Fruit fly (Drosophila melanogaster): ENCODE results near the gene spg.
A peak's percentile ranks its signal among the peaks of the same experiment; 100 is the strongest.

The spg gene

DNA sequence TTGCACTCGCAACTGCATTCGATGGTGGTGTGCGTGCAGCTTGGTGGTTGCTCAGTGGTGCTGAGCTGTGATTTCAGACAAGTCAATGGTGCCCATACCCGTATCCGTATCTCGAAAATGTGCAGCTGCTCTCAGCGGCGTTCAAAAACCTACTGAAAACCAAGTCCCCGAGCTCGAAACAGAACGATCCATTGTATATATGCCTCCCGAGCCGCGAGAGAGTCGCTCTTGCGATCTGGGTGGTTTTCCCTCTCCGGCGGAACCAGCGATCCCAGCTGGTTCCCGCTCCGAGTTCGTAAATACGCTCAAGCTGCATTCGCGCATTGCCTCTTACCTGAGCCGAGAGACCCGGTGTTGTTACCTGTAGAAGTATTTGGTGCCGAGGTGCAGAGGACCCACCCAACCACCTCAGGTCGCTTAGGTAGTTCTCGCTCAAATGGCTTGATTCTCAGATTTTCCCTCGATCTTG, 14.0 kb downstream of the spg start, which contains the start of gene Inx3:
Gene Inx3 (minus strand): TSS at position 440 of the 469 bp plus-strand sequence.
- TF ChIP-seq CTCF (optimal IDR thresholded peaks at IDR 0.05) = no peak
- TF ChIP-seq CG8478 (optimal IDR thresholded peaks at IDR 0.05) = no peak

DNA sequence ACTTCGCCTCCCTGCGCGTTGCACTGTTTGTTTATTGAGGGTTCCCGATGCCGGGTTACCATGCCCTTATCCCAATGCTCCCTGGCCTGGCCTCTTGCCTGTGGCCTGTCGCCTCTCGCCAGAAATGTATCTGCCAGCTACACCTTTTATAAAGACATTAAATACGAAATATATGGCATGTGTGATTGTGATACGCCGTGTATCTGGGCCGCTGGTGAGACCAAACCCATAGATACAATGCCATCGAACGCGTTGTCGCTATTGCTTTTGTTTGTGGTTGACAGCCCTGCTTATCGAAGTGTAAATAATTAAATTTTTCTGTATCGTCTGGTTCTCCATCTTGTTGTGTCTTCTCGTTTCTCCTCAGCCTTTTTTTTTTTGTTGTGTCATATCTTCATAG, 15.5 kb downstream of the spg start:
- no peak for TF ChIP-seq CG8478 (optimal IDR thresholded peaks at IDR 0.05)
- no peak for TF ChIP-seq CTCF (optimal IDR thresholded peaks at IDR 0.05)

- TF ChIP-seq CG8478 (optimal IDR thresholded peaks at IDR 0.05) (no peak), CTCF (optimal IDR thresholded peaks at IDR 0.05) (no peak)
Observed at dm6 chr3R:28861309-28862157, 16.5 kb downstream of the spg start.

DNA sequence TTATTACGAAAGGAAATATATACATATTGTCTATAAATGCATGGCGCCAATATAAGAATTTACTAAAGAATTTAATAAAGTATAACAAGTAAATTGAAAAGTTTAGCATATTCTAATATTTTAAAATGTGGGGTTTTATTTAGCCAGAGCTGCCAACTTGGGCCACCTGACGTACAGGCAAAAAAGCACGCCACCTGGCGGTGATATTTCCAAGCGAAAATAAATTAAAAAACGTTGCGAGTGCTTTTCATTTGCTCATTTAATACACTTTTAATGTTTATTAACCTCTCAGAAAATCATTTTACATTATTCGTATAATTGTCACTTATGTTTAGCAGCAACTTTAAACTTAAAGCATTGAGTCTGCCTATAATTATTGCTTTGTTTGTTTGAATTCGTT, 25.3 kb downstream of the spg start:
- TF ChIP-seq CG8478 (optimal IDR thresholded peaks at IDR 0.05) (no peak), CTCF (optimal IDR thresholded peaks at IDR 0.05) (peak; percentile 66 to 86)

dm6 chr3R:28872605-28873004, 27.5 kb downstream of the spg start, which contains the start of gene Nepl17:
Gene Nepl17 (plus strand): TSS chr3R:28872905.
- TF ChIP-seq CTCF (optimal IDR thresholded peaks at IDR 0.05) = no peak
- TF ChIP-seq CG8478 (optimal IDR thresholded peaks at IDR 0.05) = no peak

DNA sequence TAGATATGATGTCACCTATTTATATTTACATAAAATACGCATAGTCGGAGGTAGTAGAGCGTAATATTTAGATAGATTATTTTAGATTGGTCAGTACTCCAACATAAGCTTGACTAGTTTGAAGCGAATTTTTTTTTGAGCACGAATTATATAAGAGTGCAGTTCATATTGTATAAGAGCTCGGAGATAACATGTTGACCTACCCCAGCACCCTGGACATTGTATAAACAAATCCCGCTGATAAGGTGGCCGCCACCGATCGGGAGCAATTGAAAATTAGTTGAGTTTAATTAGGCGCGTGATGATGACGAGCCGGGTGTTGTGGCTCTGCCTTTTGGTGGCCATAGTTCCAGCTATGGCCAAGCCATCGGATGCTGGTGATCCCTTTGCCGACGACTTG, 30.3 kb downstream of the spg start, which contains the start of gene Nepl18:
Gene Nepl18 (plus strand): TSS at position 277 of the 400 bp plus-strand sequence.
- TF ChIP-seq CTCF (optimal IDR thresholded peaks at IDR 0.05) = no peak
- TF ChIP-seq CG8478 (optimal IDR thresholded peaks at IDR 0.05) = no peak

DNA sequence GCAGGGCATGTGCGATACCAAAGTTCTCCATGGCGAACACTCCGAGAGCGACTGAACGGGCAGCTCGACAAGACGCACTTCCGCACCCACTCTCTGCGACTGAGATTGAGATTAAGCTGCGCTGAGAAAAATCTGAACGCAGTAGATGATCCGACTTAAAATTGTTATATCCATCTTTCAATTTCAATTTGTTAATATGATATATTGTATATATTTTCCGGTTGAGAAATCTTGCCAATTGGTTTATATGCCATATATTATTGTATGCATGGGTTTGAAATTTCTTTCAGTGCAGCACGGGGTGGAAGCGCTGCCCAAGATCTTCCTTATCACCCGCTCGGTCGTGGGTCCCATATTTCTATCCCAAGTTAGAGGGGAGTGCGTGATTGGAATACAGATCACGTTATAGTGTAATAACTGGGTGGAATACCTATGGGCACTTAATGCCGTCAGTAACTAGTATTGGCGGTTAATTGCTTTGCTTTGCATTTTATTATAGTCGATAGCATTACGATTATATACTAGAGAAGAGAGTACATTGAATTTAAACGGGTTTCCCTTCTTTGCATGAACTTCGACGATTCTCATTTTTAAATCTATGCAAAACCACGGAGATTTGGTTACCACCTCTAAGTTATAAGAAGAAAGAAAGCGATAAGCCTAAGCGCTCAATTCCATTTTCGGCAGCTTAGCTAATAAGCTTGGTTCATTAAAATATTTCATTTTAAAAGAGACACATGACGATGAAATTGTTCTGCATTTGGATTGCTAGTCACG, 35.2 kb downstream of the spg start, which contains the start of the genes Nepl19 and Nepl20:
Gene Nepl19 (minus strand): TSS at position 57 of the 777 bp plus-strand sequence.
Gene Nepl20 (plus strand): TSS at position 727 of the 777 bp plus-strand sequence.
- no peak for TF ChIP-seq CTCF (optimal IDR thresholded peaks at IDR 0.05)
- TF ChIP-seq CG8478 (optimal IDR thresholded peaks at IDR 0.05) = no peak

- TF ChIP-seq CTCF (optimal IDR thresholded peaks at IDR 0.05) (no peak), CG8478 (optimal IDR thresholded peaks at IDR 0.05) (no peak)
Observed at dm6 chr3R:28883434-28883833, 38.4 kb downstream of the spg start, which contains the start of gene Nepl21. Gene Nepl21 (plus strand): TSS chr3R:28883693.

DNA sequence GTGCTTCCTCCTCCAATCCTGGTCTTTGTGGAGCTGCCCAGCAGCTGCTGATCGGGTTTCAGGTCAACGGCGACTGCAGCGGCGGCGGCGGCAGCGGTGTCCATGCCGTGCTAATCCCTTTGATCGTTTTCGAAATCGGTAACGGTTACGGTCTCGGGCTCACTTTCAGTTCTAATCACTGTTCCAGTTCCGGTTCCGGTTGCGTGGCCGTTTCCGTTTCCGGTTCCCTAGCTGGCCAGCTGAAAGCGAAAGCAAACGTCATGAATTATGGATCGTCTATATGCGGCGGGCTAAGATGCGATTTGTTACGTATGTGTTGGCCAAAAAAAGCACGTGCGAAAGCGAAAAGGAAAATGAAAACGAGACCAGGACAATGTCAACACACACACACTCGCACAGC, 41.7 kb downstream of the spg start:
- no peak for TF ChIP-seq CG8478 (optimal IDR thresholded peaks at IDR 0.05)
- no peak for TF ChIP-seq CTCF (optimal IDR thresholded peaks at IDR 0.05)

DNA sequence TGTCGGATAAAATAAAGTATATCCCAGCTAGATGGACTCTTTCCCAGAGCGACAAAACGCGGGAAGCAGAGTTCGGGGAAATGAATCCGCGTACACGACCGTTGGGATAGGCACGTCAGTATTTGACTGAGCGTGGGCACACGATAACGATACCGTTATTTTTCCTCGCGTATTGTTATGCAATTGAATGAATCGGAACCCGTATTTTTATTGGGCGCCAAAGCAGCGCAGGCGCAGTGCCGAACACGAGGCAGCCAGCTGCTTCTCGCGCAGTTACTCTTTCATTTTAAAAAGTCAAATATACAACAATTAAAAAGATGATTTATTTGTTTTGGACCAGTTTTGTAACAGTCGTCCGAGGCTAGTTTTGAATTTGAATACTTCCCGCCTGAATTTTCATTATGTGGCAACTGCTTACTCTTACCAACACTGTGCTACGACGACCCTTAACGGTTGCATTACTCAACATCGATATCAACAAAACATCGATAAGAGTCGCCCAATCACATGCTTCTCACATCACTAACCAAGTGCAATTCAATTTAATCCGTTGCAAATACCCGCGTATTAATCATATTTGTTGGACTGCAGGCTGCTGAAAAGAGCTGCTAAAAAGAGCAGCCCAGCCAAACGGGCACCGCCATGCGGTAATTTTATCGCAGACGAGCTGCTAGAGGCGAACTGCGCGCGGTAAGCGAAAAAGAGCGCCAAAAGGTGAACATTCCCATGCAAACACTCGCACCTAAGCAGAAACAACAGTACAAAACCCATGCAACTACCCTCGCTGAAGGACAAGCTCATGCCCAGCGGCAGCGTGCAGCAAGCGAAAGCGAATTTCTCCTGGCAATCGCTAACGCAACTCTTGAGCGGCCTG, 42.7 kb downstream of the spg start, which contains the start of the genes CG33203 and Doa:
Gene CG33203 (minus strand): TSS at position 151 of the 874 bp plus-strand sequence.
Gene Doa (plus strand): TSS at position 515 of the 874 bp plus-strand sequence.
- TF ChIP-seq CG8478 (optimal IDR thresholded peaks at IDR 0.05) (no peak), CTCF (optimal IDR thresholded peaks at IDR 0.05) (peak; percentile 38 to 43)

dm6 chr3R:28888561-28889426, 43.7 kb downstream of the spg start:
- TF ChIP-seq CG8478 (optimal IDR thresholded peaks at IDR 0.05) (no peak), CTCF (optimal IDR thresholded peaks at IDR 0.05) (no peak)

dm6 chr3R:28889427-28889736, 44.3 kb downstream of the spg start:
- TF ChIP-seq CG8478 (optimal IDR thresholded peaks at IDR 0.05) (no peak), CTCF (optimal IDR thresholded peaks at IDR 0.05) (no peak)

- no peak for TF ChIP-seq CTCF (optimal IDR thresholded peaks at IDR 0.05)
- TF ChIP-seq CG8478 (optimal IDR thresholded peaks at IDR 0.05) = no peak
Observed at dm6 chr3R:28891513-28892097, 46.5 kb downstream of the spg start.

Data from S2 (cell line).